Worm (Caenorhabditis elegans) whole organism, early embryonic: Measurements from ENCODE around the gene cha-1.

ENCODE experiments used
- aly-1 ChIP-seq: sonication (generic microtip); optimal IDR thresholded peaks from 2 replicates; lab custom pipeline; 2016; ENCODE audit warnings: missing genetic modification characterization, missing compliant biosample characterization
- ama-1 ChIP-seq: fragments of 150-350 bp; optimal IDR thresholded peaks from 2 replicates; lab custom pipeline; 2014
- tbx-37 ChIP-seq: fragments of 200-800 bp; sonication (Bioruptor generic); conservative IDR thresholded peaks from 2 replicates; pipeline ENCODE4 v1.3.6; 2022; ENCODE audit warnings: missing genetic modification reagents, missing genetic modification characterization, missing compliant biosample characterization

DNA sequence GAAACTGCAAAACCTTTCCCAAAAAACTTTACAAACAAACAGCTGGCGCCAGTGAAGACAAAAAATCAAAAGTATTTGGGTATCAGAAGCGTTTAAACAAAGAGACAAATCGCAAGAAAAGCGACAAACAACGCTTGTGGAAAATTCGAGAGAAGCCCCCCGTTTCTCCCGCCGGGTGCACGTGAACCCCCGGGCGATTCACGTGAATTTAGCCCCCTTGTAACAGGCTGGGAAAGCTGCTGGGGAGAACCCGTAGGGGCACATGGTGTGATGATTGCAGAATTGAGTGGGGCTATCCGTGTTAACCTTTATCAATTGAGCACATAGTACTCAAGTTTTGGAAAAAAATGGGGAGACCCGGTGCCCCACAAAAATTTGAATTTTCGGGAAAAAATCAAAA, 29.7 kb upstream of the cha-1 start:
- no peak for TF ChIP-seq ama-1
- TF ChIP-seq tbx-37 = no peak
- TF ChIP-seq aly-1 (tag; lab: Kevin White, UChicago) = no peak
